Worm (Caenorhabditis elegans) whole organism, mixed stage, embryonic: Measurements from ENCODE around the gene mtrr-1.

Source experiments
- M03D4.4 ChIP-seq: sonication (generic microtip); optimal IDR thresholded peaks from 2 replicates; lab custom pipeline; 2017; ENCODE audit warnings: mild to moderate bottlenecking, missing genetic modification characterization, missing compliant biosample characterization
- bed-3 ChIP-seq: fragments of 200-800 bp; sonication (Bioruptor generic); optimal IDR thresholded peaks from 3 replicates; lab custom pipeline; 2018; ENCODE audit warnings: mild to moderate bottlenecking, missing genetic modification characterization, moderate library complexity, missing compliant biosample characterization
- ceh-39 ChIP-seq: fragments of 150-350 bp; optimal IDR thresholded peaks from 2 replicates; lab custom pipeline; 2014; ENCODE audit warnings: missing biosample characterization, missing genetic modification characterization
- ceh-43 ChIP-seq: fragments of 200-800 bp; sonication (Bioruptor generic); optimal IDR thresholded peaks from 2 replicates; lab custom pipeline; 2018; ENCODE audit warnings: mild to moderate bottlenecking, missing genetic modification characterization, moderate library complexity, missing compliant biosample characterization
- ceh-83 ChIP-seq: fragments of 200-800 bp; sonication (Bioruptor generic); optimal IDR thresholded peaks from 2 replicates; lab custom pipeline; 2018; ENCODE audit warnings: mild to moderate bottlenecking, missing genetic modification characterization, missing compliant biosample characterization
- ces-1 ChIP-seq: fragments of 150-350 bp; optimal IDR thresholded peaks from 2 replicates; lab custom pipeline; 2014; ENCODE audit warnings: missing biosample characterization, missing genetic modification reagents, missing genetic modification characterization
- drap-1 ChIP-seq: fragments of 200-800 bp; sonication (Bioruptor generic); optimal IDR thresholded peaks from 3 replicates; lab custom pipeline; 2018; ENCODE audit warnings: mild to moderate bottlenecking, missing genetic modification characterization, missing compliant biosample characterization
- elt-1 ChIP-seq: sonication (generic microtip); optimal IDR thresholded peaks from 2 replicates; lab custom pipeline; 2017; ENCODE audit warnings: missing genetic modification characterization, mild to moderate bottlenecking, missing compliant biosample characterization, antibody characterized with exemption, moderate library complexity, borderline replicate concordance; ENCODE audit not compliant: insufficient read depth
- flh-1 ChIP-seq: fragments of 200-800 bp; sonication (Bioruptor generic); optimal IDR thresholded peaks from 2 replicates; lab custom pipeline; 2018; ENCODE audit warnings: mild to moderate bottlenecking, missing genetic modification characterization, moderate library complexity, missing compliant biosample characterization
- ham-2 ChIP-seq: fragments of 200-800 bp; sonication (Bioruptor generic); optimal IDR thresholded peaks from 2 replicates; lab custom pipeline; 2018; ENCODE audit warnings: mild to moderate bottlenecking, missing genetic modification characterization, missing compliant biosample characterization
- hlh-1 ChIP-seq: fragments of 150-350 bp; optimal IDR thresholded peaks from 2 replicates; lab custom pipeline; 2014; ENCODE audit warnings: missing biosample characterization, missing genetic modification reagents, missing genetic modification characterization
- lin-13 ChIP-seq: fragments of 150-350 bp; optimal IDR thresholded peaks from 2 replicates; lab custom pipeline; 2014; ENCODE audit warnings: missing biosample characterization, missing genetic modification characterization
- lsy-2 ChIP-seq: fragments of 150-350 bp; optimal IDR thresholded peaks from 2 replicates; lab custom pipeline; 2014; ENCODE audit warnings: missing biosample characterization, missing genetic modification characterization
- mab-5 ChIP-seq: fragments of 150-350 bp; optimal IDR thresholded peaks from 2 replicates; lab custom pipeline; 2014; ENCODE audit warnings: missing biosample characterization, missing genetic modification characterization
- mep-1 ChIP-seq: fragments of 150-350 bp; optimal IDR thresholded peaks from 2 replicates; lab custom pipeline; 2017; ENCODE audit warnings: missing biosample characterization, missing genetic modification reagents, missing genetic modification characterization, inconsistent platforms
- mls-2 ChIP-seq: sonication (generic microtip); optimal IDR thresholded peaks from 2 replicates; lab custom pipeline; 2016; ENCODE audit warnings: mild to moderate bottlenecking, missing genetic modification characterization, moderate library complexity, missing compliant biosample characterization
- nhr-12 ChIP-seq: fragments of 150-350 bp; optimal IDR thresholded peaks from 2 replicates; lab custom pipeline; 2014; ENCODE audit warnings: missing biosample characterization, missing genetic modification characterization
- nhr-237 ChIP-seq: fragments of 150-350 bp; optimal IDR thresholded peaks from 2 replicates; lab custom pipeline; 2014; ENCODE audit warnings: missing biosample characterization, missing genetic modification characterization
- nhr-28 ChIP-seq: fragments of 150-350 bp; optimal IDR thresholded peaks from 2 replicates; lab custom pipeline; 2014; ENCODE audit warnings: missing biosample characterization, missing genetic modification characterization
- nhr-76 ChIP-seq: sonication (generic microtip); optimal IDR thresholded peaks from 2 replicates; lab custom pipeline; 2017; ENCODE audit warnings: missing biosample characterization, missing genetic modification characterization
- sem-2 ChIP-seq: fragments of 200-800 bp; sonication (Bioruptor generic); optimal IDR thresholded peaks from 2 replicates; lab custom pipeline; 2018; ENCODE audit warnings: mild to moderate bottlenecking, missing genetic modification characterization, missing compliant biosample characterization
- sptf-1 ChIP-seq: sonication (generic microtip); optimal IDR thresholded peaks from 2 replicates; lab custom pipeline; 2017; ENCODE audit warnings: mild to moderate bottlenecking, missing genetic modification characterization, moderate library complexity, missing compliant biosample characterization
- unc-120 ChIP-seq: sonication (generic microtip); optimal IDR thresholded peaks from 2 replicates; lab custom pipeline; 2017; ENCODE audit warnings: missing genetic modification characterization, missing compliant biosample characterization; ENCODE audit not compliant: poor library complexity, severe bottlenecking
- unc-39 ChIP-seq: fragments of 150-350 bp; optimal IDR thresholded peaks from 2 replicates; lab custom pipeline; 2014; ENCODE audit warnings: missing biosample characterization, missing genetic modification characterization
- unc-62 ChIP-seq: fragments of 150-350 bp; optimal IDR thresholded peaks from 2 replicates; lab custom pipeline; 2014; ENCODE audit warnings: missing biosample characterization, missing genetic modification reagents, missing genetic modification characterization
- ztf-11 ChIP-seq: fragments of 150-350 bp; optimal IDR thresholded peaks from 2 replicates; lab custom pipeline; 2014; ENCODE audit warnings: missing biosample characterization, missing genetic modification characterization

Gene mtrr-1

DNA sequence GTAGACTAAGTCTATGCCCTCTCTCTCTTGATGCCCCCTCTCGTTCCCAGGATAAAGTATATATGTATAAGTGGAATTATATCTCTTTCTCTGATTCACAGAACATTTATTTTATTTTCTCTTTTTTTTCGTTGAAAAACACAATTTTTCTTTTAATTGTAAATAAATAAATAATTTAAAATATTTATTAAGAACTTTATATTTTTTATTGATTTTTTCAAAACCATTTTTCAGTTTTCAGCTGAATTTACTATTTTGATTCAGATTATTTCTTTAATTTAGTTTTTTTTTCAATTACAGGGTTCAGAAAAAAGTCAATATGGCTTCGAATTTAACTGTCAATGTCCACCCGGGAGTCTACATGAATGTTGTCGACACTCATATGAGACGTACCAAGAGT lies 45.6 kb downstream of the mtrr-1 start, which contains the start of gene eif-3.F:
Gene eif-3.F (plus strand): TSS at position 301 of the 400 bp plus-strand sequence.
- TF ChIP-seq ham-2 (GFP tag; lab: Kevin White, UChicago): no peak
- TF ChIP-seq nhr-76 (tag; lab: Kevin White, UChicago): no peak
- TF ChIP-seq flh-1: no peak
- no peak for TF ChIP-seq lin-13 (tag; lab: Kevin White, UChicago)
- no peak for TF ChIP-seq unc-39
- TF ChIP-seq mep-1 (tag; lab: Kevin White, UChicago): no peak
- no peak for TF ChIP-seq hlh-1 (tag; lab: Kevin White, UChicago)
- no peak for TF ChIP-seq sptf-1 (tag; lab: Kevin White, UChicago)
- no peak for TF ChIP-seq ces-1 (GFP tag; lab: Kevin White, UChicago)
- TF ChIP-seq M03D4.4 (tag; lab: Kevin White, UChicago): no peak
- TF ChIP-seq ceh-43 (GFP tag; lab: Kevin White, UChicago): no peak
- TF ChIP-seq unc-120 (tag; lab: Kevin White, UChicago): no peak

- TF ChIP-seq hlh-1 (tag; lab: Kevin White, UChicago): no peak
- TF ChIP-seq sem-2 (GFP tag; lab: Kevin White, UChicago): no peak
- TF ChIP-seq nhr-12 (tag; lab: Kevin White, UChicago): no peak
- no peak for TF ChIP-seq drap-1
- TF ChIP-seq bed-3 (GFP tag; lab: Kevin White, UChicago): no peak
- no peak for TF ChIP-seq nhr-237
- no peak for TF ChIP-seq ceh-39
- TF ChIP-seq lsy-2: no peak
Measured at ce11 chrII:9333034-9333433, 47.3 kb downstream of the mtrr-1 start.

DNA sequence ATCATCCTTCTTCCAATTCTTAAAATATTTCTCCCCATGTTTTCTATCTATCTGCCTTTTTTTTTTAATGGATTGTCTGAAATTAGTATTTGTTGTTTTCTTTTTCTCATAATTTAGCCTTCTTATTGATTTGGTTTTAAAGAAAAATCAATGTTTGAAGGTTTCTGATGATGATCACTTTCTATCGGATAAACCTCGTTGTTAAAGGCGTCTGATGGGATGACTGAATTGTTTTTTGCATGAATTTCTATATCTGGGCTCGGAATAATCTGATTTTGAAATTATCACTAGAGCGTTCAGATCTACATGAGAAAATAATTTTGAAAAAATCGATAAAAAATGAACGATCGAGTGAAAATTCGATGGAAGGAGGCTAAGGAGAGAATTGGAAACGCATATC lies 47.9 kb downstream of the mtrr-1 start, which contains the start of gene scp-1:
Gene scp-1 (plus strand): TSS at position 301 of the 400 bp plus-strand sequence.
- TF ChIP-seq ham-2 (GFP tag; lab: Kevin White, UChicago) (no peak), mls-2 (tag; lab: Kevin White, UChicago) (no peak), ceh-43 (GFP tag; lab: Kevin White, UChicago) (no peak), mep-1 (tag; lab: Kevin White, UChicago) (no peak), nhr-28 (tag; lab: Kevin White, UChicago) (no peak), drap-1 (no peak), ceh-39 (no peak), unc-62 (no peak), bed-3 (GFP tag; lab: Kevin White, UChicago) (no peak), mab-5 (tag; lab: Kevin White, UChicago) (no peak), unc-120 (tag; lab: Kevin White, UChicago) (no peak)

- TF ChIP-seq ztf-11 (tag; lab: Kevin White, UChicago) (no peak), mab-5 (tag; lab: Kevin White, UChicago) (no peak), unc-39 (no peak), elt-1 (tag; lab: Kevin White, UChicago) (no peak), ceh-83 (GFP tag; lab: Kevin White, UChicago) (no peak), lin-13 (tag; lab: Kevin White, UChicago) (no peak), bed-3 (GFP tag; lab: Kevin White, UChicago) (no peak), mep-1 (tag; lab: Kevin White, UChicago) (no peak), nhr-76 (tag; lab: Kevin White, UChicago) (no peak), unc-62 (no peak), hlh-1 (tag; lab: Kevin White, UChicago) (no peak), ceh-43 (GFP tag; lab: Kevin White, UChicago) (no peak), ham-2 (GFP tag; lab: Kevin White, UChicago) (no peak)
Measured at ce11 chrII:9336651-9337050, 50.9 kb downstream of the mtrr-1 start.
